Fruit fly (Drosophila melanogaster) whole organism, embryonic: ENCODE measurements around the gene Mob3.

ENCODE experiments used
- Atf-2 ChIP-seq: fragments of 200-800 bp; sonication (Bioruptor generic); optimal IDR thresholded peaks from 2 replicates; lab custom pipeline; 2016; ENCODE audit warnings: missing biosample characterization, missing genetic modification characterization
- Awh ChIP-seq: fragments of 200-800 bp; sonication (Bioruptor generic); IDR thresholded peaks from 2 replicates; pipeline ENCODE4, ENCODE4 v1.3.6; 2022; ENCODE audit warnings: missing biosample characterization, missing genetic modification characterization
- CG11093 ChIP-seq: fragments of 200-800 bp; sonication (Bioruptor generic); IDR thresholded peaks from 3 replicates; pipeline ENCODE4 v1.3.6; 2022; ENCODE audit warnings: missing biosample characterization, missing genetic modification characterization
- CG11456 ChIP-seq: fragments of 200-800 bp; sonication (Bioruptor generic); IDR thresholded peaks from 3 replicates; pipeline ENCODE4 v1.3.6; 2022; ENCODE audit warnings: missing biosample characterization, missing genetic modification characterization
- CG11695 ChIP-seq: fragments of 200-800 bp; sonication (Bioruptor generic); IDR thresholded peaks from 3 replicates; pipeline ENCODE4 v1.3.6; 2022; ENCODE audit warnings: missing biosample characterization, missing genetic modification characterization
- CG11696 ChIP-seq: fragments of 200-800 bp; sonication (Bioruptor generic); IDR thresholded peaks from 2 replicates; pipeline ENCODE4 v1.3.6; 2022; ENCODE audit warnings: missing biosample characterization, missing genetic modification characterization
- CG12104 ChIP-seq: fragments of 200-800 bp; sonication (Bioruptor generic); optimal IDR thresholded peaks from 3 replicates; lab custom pipeline; 2016; ENCODE audit warnings: missing biosample characterization, missing genetic modification characterization
- CG14014 ChIP-seq: fragments of 200-800 bp; sonication (Bioruptor generic); IDR thresholded peaks from 2 replicates; pipeline ENCODE4 v1.3.6; 2022; ENCODE audit warnings: missing biosample characterization, missing genetic modification characterization
- CG14710 ChIP-seq: fragments of 200-800 bp; sonication (Bioruptor generic); optimal IDR thresholded peaks from 3 replicates; lab custom pipeline; 2019; ENCODE audit warnings: missing biosample characterization, mild to moderate bottlenecking, missing genetic modification characterization, moderate library complexity
- CG14965 ChIP-seq: fragments of 200-800 bp; sonication (Bioruptor generic); optimal IDR thresholded peaks from 2 replicates; lab custom pipeline; 2016; ENCODE audit warnings: missing biosample characterization, missing genetic modification characterization, borderline replicate concordance
- CG15514 ChIP-seq: fragments of 200-800 bp; sonication (Bioruptor generic); optimal IDR thresholded peaks from 3 replicates; lab custom pipeline; 2017; ENCODE audit warnings: missing biosample characterization, missing genetic modification characterization, mild to moderate bottlenecking, moderate library complexity, missing genetic modification reagents
- CG1647 ChIP-seq: fragments of 200-800 bp; sonication (Bioruptor generic); optimal IDR thresholded peaks from 3 replicates; lab custom pipeline; 2016; ENCODE audit warnings: missing biosample characterization, missing genetic modification characterization
- CG18619 ChIP-seq: fragments of 200-800 bp; sonication (Bioruptor generic); optimal IDR thresholded peaks from 3 replicates; lab custom pipeline; 2017; ENCODE audit warnings: missing biosample characterization, mild to moderate bottlenecking, missing genetic modification characterization
- CG3407 ChIP-seq: fragments of 200-800 bp; sonication (Bioruptor generic); optimal IDR thresholded peaks from 2 replicates; lab custom pipeline; 2018; ENCODE audit warnings: missing biosample characterization, mild to moderate bottlenecking, missing genetic modification characterization
- CG4854 ChIP-seq: fragments of 200-800 bp; sonication (Bioruptor generic); optimal IDR thresholded peaks from 2 replicates; lab custom pipeline; 2016; ENCODE audit warnings: missing biosample characterization, missing genetic modification characterization, inconsistent platforms
- CG5245 ChIP-seq: fragments of 200-800 bp; sonication (Bioruptor generic); optimal IDR thresholded peaks from 3 replicates; lab custom pipeline; 2016; ENCODE audit warnings: missing biosample characterization, missing genetic modification characterization
- CG6272 ChIP-seq: fragments of 200-800 bp; sonication (Bioruptor generic); IDR thresholded peaks from 2 replicates; pipeline ENCODE4 v1.3.6; 2022; ENCODE audit warnings: missing biosample characterization, missing genetic modification characterization
- CG6683 ChIP-seq: fragments of 200-800 bp; sonication (Bioruptor generic); optimal IDR thresholded peaks from 2 replicates; lab custom pipeline; 2017; ENCODE audit warnings: missing biosample characterization, mild to moderate bottlenecking, missing genetic modification characterization, missing genetic modification reagents
- CG7556 ChIP-seq: fragments of 200-800 bp; sonication (Bioruptor generic); optimal IDR thresholded peaks from 2 replicates; lab custom pipeline; 2017; ENCODE audit warnings: missing biosample characterization, mild to moderate bottlenecking, missing genetic modification characterization
- CG7987 ChIP-seq: fragments of 200-800 bp; sonication (Bioruptor generic); optimal IDR thresholded peaks from 2 replicates; lab custom pipeline; 2018; ENCODE audit warnings: missing biosample characterization, mild to moderate bottlenecking, missing genetic modification characterization, moderate library complexity
- CG9932 ChIP-seq: fragments of 200-800 bp; sonication (Bioruptor generic); IDR thresholded peaks from 2 replicates; pipeline ENCODE4 v1.3.6; 2022; ENCODE audit warnings: missing biosample characterization, missing genetic modification characterization
- CrebB ChIP-seq: fragments of 200-800 bp; sonication (Bioruptor generic); optimal IDR thresholded peaks from 3 replicates; lab custom pipeline; 2018; ENCODE audit warnings: missing biosample characterization, mild to moderate bottlenecking, missing genetic modification characterization
- Dad ChIP-seq: fragments of 200-800 bp; sonication (Bioruptor generic); optimal IDR thresholded peaks from 3 replicates; lab custom pipeline; 2016; ENCODE audit warnings: missing biosample characterization, missing genetic modification characterization
- Nf-YB ChIP-seq: fragments of 200-800 bp; sonication (Bioruptor generic); optimal IDR thresholded peaks from 3 replicates; lab custom pipeline; 2019; ENCODE audit warnings: missing biosample characterization, mild to moderate bottlenecking, missing genetic modification characterization, moderate library complexity
- Pdp1 ChIP-seq, 2 experiments: fragments of 200-800 bp; sonication (Bioruptor generic); optimal IDR thresholded peaks; 3 replicates each; lab custom pipeline; 2016; ENCODE audit warnings: missing biosample characterization in 2 of 2, missing genetic modification characterization in 2 of 2, mild to moderate bottlenecking in 1 of 2, moderate library complexity in 1 of 2
- Scr ChIP-seq: fragments of 200-800 bp; sonication (Bioruptor generic); IDR thresholded peaks from 2 replicates; pipeline ENCODE4 v1.3.6; 2022; ENCODE audit warnings: missing biosample characterization, missing genetic modification characterization; ENCODE audit not compliant: partially characterized antibody
- Side ChIP-seq: fragments of 200-800 bp; sonication (Bioruptor generic); optimal IDR thresholded peaks from 2 replicates; lab custom pipeline; 2016; ENCODE audit warnings: missing biosample characterization, missing genetic modification characterization
- Sox102F ChIP-seq: fragments of 200-800 bp; sonication (Bioruptor generic); optimal IDR thresholded peaks from 2 replicates; lab custom pipeline; 2018; ENCODE audit warnings: missing biosample characterization, mild to moderate bottlenecking, missing genetic modification characterization, moderate library complexity
- TFAM ChIP-seq: fragments of 200-800 bp; sonication (Bioruptor generic); optimal IDR thresholded peaks from 2 replicates; lab custom pipeline; 2017; ENCODE audit warnings: missing biosample characterization, missing genetic modification characterization, inconsistent platforms
- amos ChIP-seq: fragments of 200-800 bp; sonication (Bioruptor generic); IDR thresholded peaks from 2 replicates; pipeline ENCODE4 v1.3.6; 2022; ENCODE audit warnings: missing biosample characterization, missing genetic modification characterization; ENCODE audit not compliant: partially characterized antibody
- aop ChIP-seq: fragments of 200-800 bp; sonication (Bioruptor generic); IDR thresholded peaks from 2 replicates; pipeline ENCODE4 v1.3.6; 2022; ENCODE audit warnings: missing biosample characterization, missing genetic modification characterization
- ara ChIP-seq: fragments of 200-800 bp; sonication (Bioruptor generic); IDR thresholded peaks from 2 replicates; pipeline ENCODE4 v1.3.6; 2022; ENCODE audit warnings: missing biosample characterization, missing genetic modification characterization
- ase ChIP-seq: fragments of 200-800 bp; sonication (Bioruptor generic); IDR thresholded peaks from 3 replicates; pipeline ENCODE4 v1.3.6; 2022; ENCODE audit warnings: missing biosample characterization, missing genetic modification characterization
- br ChIP-seq: fragments of >200 bp; optimal IDR thresholded peaks from 2 replicates; lab custom pipeline; 2017
- chif ChIP-seq, 2 experiments: fragments of 200-800 bp; sonication (Bioruptor generic); optimal IDR thresholded peaks; 3 replicates each; lab custom pipeline; 2016; ENCODE audit warnings: missing biosample characterization in 2 of 2, missing genetic modification characterization in 2 of 2
- en ChIP-seq: fragments of 200-800 bp; sonication (Bioruptor generic); optimal IDR thresholded peaks from 2 replicates; lab custom pipeline; 2016; ENCODE audit warnings: missing biosample characterization, missing genetic modification characterization
- insv ChIP-seq, 2 experiments: fragments of 200-800 bp; sonication (Bioruptor generic); optimal IDR thresholded peaks; 3 replicates each; lab custom pipeline; 2016 to 2018; ENCODE audit warnings: missing biosample characterization in 2 of 2, missing genetic modification characterization in 2 of 2
- kah ChIP-seq: fragments of 200-800 bp; sonication (Bioruptor generic); optimal IDR thresholded peaks from 2 replicates; lab custom pipeline; 2018; ENCODE audit warnings: missing biosample characterization, mild to moderate bottlenecking, missing genetic modification characterization
- ken ChIP-seq: fragments of 200-800 bp; sonication (Bioruptor generic); IDR thresholded peaks from 3 replicates; pipeline ENCODE4 v1.3.6; 2022; ENCODE audit warnings: missing biosample characterization, missing genetic modification characterization
- lov ChIP-seq, 2 experiments: fragments of 200-800 bp in 1 of 2; fragments of >200 bp in 1 of 2; sonication (Bioruptor generic) in 1 of 2; IDR thresholded peaks in 1 of 2; optimal IDR thresholded peaks in 1 of 2; 2 replicates in 1 of 2; 3 replicates in 1 of 2; pipeline versions ENCODE4 v1.3.6 to Lab custom; 2017 to 2022; ENCODE audit warnings: missing biosample characterization in 1 of 2, missing genetic modification characterization in 1 of 2
- mirr ChIP-seq: fragments of 200-800 bp; sonication (Bioruptor generic); optimal IDR thresholded peaks from 3 replicates; lab custom pipeline; 2018; ENCODE audit warnings: missing biosample characterization, mild to moderate bottlenecking, missing genetic modification characterization
- nom ChIP-seq: fragments of 200-800 bp; sonication (Bioruptor generic); optimal IDR thresholded peaks from 2 replicates; lab custom pipeline; 2017; ENCODE audit warnings: missing biosample characterization, missing genetic modification characterization, mild to moderate bottlenecking, moderate library complexity, missing genetic modification reagents
- org-1 ChIP-seq: fragments of 200-800 bp; sonication (Bioruptor generic); optimal IDR thresholded peaks from 2 replicates; lab custom pipeline; 2017; ENCODE audit warnings: missing biosample characterization, missing genetic modification characterization
- pb ChIP-seq: fragments of 200-800 bp; sonication (Bioruptor generic); optimal IDR thresholded peaks from 3 replicates; lab custom pipeline; 2016; ENCODE audit warnings: missing biosample characterization, missing genetic modification characterization
- repo ChIP-seq: fragments of 200-800 bp; sonication (Bioruptor generic); optimal IDR thresholded peaks from 2 replicates; lab custom pipeline; 2016; ENCODE audit warnings: missing biosample characterization, missing genetic modification characterization
- shn ChIP-seq: fragments of 200-800 bp; sonication (Bioruptor generic); optimal IDR thresholded peaks from 3 replicates; lab custom pipeline; 2016; ENCODE audit warnings: missing biosample characterization, missing genetic modification characterization
- tgo ChIP-seq: fragments of 200-800 bp; sonication (Bioruptor generic); IDR thresholded peaks from 3 replicates; pipeline ENCODE4 v1.3.6; 2022; ENCODE audit warnings: missing biosample characterization, missing genetic modification characterization
- zen2 ChIP-seq: fragments of 200-800 bp; sonication (Bioruptor generic); IDR thresholded peaks from 3 replicates; pipeline ENCODE4 v1.3.6; 2022; ENCODE audit warnings: missing biosample characterization, missing genetic modification characterization; ENCODE audit not compliant: partially characterized antibody
- zfh1 ChIP-seq: fragments of 200-800 bp; sonication (Bioruptor generic); IDR thresholded peaks from 3 replicates; pipeline ENCODE4 v1.3.6; 2022; ENCODE audit warnings: missing biosample characterization, missing genetic modification characterization
- zfh2 ChIP-seq: fragments of 200-800 bp; sonication (Bioruptor generic); optimal IDR thresholded peaks from 2 replicates; lab custom pipeline; 2016; ENCODE audit warnings: missing biosample characterization, missing genetic modification characterization

Mob3 gene

dm6 chr2L:10292066-10292560 lies 27.0 kb downstream of the Mob3 start, which contains the start of gene Ufd4 (continued):
- TF ChIP-seq chif (GFP tag; optimal IDR thresholded peaks at IDR 0.05; lab: Kevin White, UChicago) (peak; percentile 16 to 49), CG14014 (GFP tag; lab: Robert Waterston, UW) (peak; percentile 75; the same call in 1 of the 2 replicates), CG18619 (GFP tag; lab: Kevin White, UChicago) (peak; percentile 19), kah (GFP tag; lab: Kevin White, UChicago) (peak; percentile 43), zfh1 (GFP tag; lab: Robert Waterston, UW) (peak; percentile 75; the same call in 2 of the 3 replicates), repo (peak; percentile 25), Dad (GFP tag; lab: Kevin White, UChicago) (peak; percentile 54), TFAM (no peak), Nf-YB (GFP tag; lab: Kevin White, UChicago) (peak; percentile 51), ken (GFP tag; lab: Robert Waterston, UW) (no peak; the same call in 2 of the 3 replicates), CG11696 (GFP tag; lab: Robert Waterston, UW) (peak; percentile 40; the same call in 1 of the 2 replicates), insv (GFP tag; optimal IDR thresholded peaks at IDR 0.05; lab: Kevin White, UChicago) (no peak), tgo (GFP tag; lab: Robert Waterston, UW) (no peak), CG14965 (no peak), ase (GFP tag; lab: Robert Waterston, UW) (no peak), amos (no peak; the same call in 1 of the 2 replicates), br (lab: Kevin White, UChicago) (no peak), CG6683 (GFP tag; lab: Kevin White, UChicago) (peak; percentile 24), zfh2 (peak; percentile 60), mirr (no peak), CG1647 (GFP tag; lab: Kevin White, UChicago) (peak; percentile 56), Side (peak; percentile 59), pb (no peak), CG9932 (no peak), lov (optimal IDR thresholded peaks at IDR 0.05; lab: Kevin White, UChicago) (no peak), lov (GFP tag; IDR thresholded peaks at IDR 0.05; lab: Robert Waterston, UW) (no peak; the same call in 2 of the 3 replicates), Scr (GFP tag; lab: Robert Waterston, UW) (peak; percentile 55), shn (GFP tag; lab: Kevin White, UChicago) (peak; percentile 33), Awh (GFP tag; lab: Robert Waterston, UW) (no peak), CG11456 (GFP tag; lab: Robert Waterston, UW) (no peak), org-1 (GFP tag; lab: Kevin White, UChicago) (peak; percentile 1), CG12104 (GFP tag; lab: Kevin White, UChicago) (peak; percentile 61), en (no peak), CG5245 (GFP tag; lab: Kevin White, UChicago) (peak; percentile 37), CG11695 (GFP tag; lab: Robert Waterston, UW) (peak; percentile 63; the same call in 2 of the 3 replicates), ara (GFP tag; lab: Robert Waterston, UW) (no peak; the same call in 1 of the 2 replicates), Atf-2 (peak; percentile 27), zen2 (GFP tag; lab: Robert Waterston, UW) (no peak; the same call in 2 of the 3 replicates), Sox102F (GFP tag; lab: Kevin White, UChicago) (no peak), CG6272 (GFP tag; lab: Robert Waterston, UW) (no peak), CrebB (tag; lab: Kevin White, UChicago) (peak; percentile 9), Pdp1 (GFP tag; optimal IDR thresholded peaks at IDR 0.05; lab: Kevin White, UChicago) (peak; percentile 45 to 80), CG3407 (no peak), CG14710 (peak; percentile 66), nom (GFP tag; lab: Kevin White, UChicago) (no peak), CG15514 (GFP tag; lab: Kevin White, UChicago) (no peak), CG7987 (GFP tag; lab: Kevin White, UChicago) (peak; percentile 43), aop (GFP tag; lab: Robert Waterston, UW) (no peak), CG4854 (GFP tag; lab: Kevin White, UChicago) (peak; percentile 35), CG7556 (GFP tag; lab: Kevin White, UChicago) (no peak), CG11093 (GFP tag; lab: Robert Waterston, UW) (no peak)
